Worm (Caenorhabditis elegans): Measurements from ENCODE around the gene M110.3.

ce11 chrII:8216922-8217321, 506 bp upstream of the M110.3 start, which contains the start of gene ifg-1:
- TF ChIP-seq dao-5 (tag; optimal IDR thresholded peaks at IDR 0.05) (no peak), him-1 (tag; optimal IDR thresholded peaks at IDR 0.05) (no peak)

Data from whole organism, L4/young adult.